Worm (Caenorhabditis elegans): ENCODE measurements around the gene bgnt-1.2.

DNA sequence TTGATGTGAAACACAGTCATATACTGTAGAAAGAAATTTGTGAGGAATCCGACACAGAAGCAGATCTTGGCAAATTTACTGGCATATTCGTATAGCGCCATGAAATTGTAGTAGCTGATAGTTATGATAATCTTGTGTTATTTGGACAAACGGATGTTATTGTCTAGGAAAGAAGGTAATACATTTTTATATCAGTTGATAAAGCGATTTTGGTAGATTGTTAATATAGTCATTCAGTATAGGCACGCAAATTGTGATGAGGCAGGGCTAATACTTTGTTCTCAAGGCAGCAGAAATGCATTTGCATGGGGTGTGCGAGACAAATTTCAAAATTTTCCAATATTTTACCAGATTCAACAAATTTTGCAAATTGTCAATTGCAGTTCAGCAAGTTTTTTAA is 27.6 kb upstream of the bgnt-1.2 start, which contains the start of gene str-52:
- no peak for TF ChIP-seq ztf-4 (tag; optimal IDR thresholded peaks at IDR 0.05)
- no peak for TF ChIP-seq nhr-11 (tag; optimal IDR thresholded peaks at IDR 0.05)
- no peak for TF ChIP-seq C04F5.9 (tag; optimal IDR thresholded peaks at IDR 0.05)
- no peak for TF ChIP-seq snpc-4 (tag; optimal IDR thresholded peaks at IDR 0.05)
- no peak for TF ChIP-seq jun-1 (tag; optimal IDR thresholded peaks at IDR 0.05)
- TF ChIP-seq nhr-237 (tag; optimal IDR thresholded peaks at IDR 0.05), result no peak
- no peak for TF ChIP-seq mep-1 (tag; optimal IDR thresholded peaks at IDR 0.05)
- no peak for TF ChIP-seq lsy-2 (tag; optimal IDR thresholded peaks at IDR 0.05)
- TF ChIP-seq ztf-11 (tag; optimal IDR thresholded peaks at IDR 0.05), result no peak
